Fruit fly (Drosophila melanogaster): Measurements from ENCODE around the gene CG32407.

Gene CG32407

dm6 chr3L:5926015-5926988 is 4.4 kb downstream of the CG32407 start (continued):
- TF ChIP-seq Xrp1 (GFP tag; IDR thresholded peaks at IDR 0.05) (peak; percentile 59; the same call in 1 of the 2 replicates), esg (GFP tag; conservative IDR thresholded peaks at IDR 0.05) (peak; percentile 32; the same call in 1 of the 2 replicates), Side (GFP tag; optimal IDR thresholded peaks at IDR 0.05) (peak; percentile 16), CG16863 (GFP tag; optimal IDR thresholded peaks at IDR 0.05) (peak; percentile 49), CG4707 (GFP tag; optimal IDR thresholded peaks at IDR 0.05) (peak; percentile 46), pros (GFP tag; optimal IDR thresholded peaks at IDR 0.05) (no peak), psq (GFP tag; optimal IDR thresholded peaks at IDR 0.05) (no peak), Vsx1 (GFP tag; optimal IDR thresholded peaks at IDR 0.05) (peak; percentile 49), CG11696 (GFP tag; IDR thresholded peaks at IDR 0.05) (no peak), lola (GFP tag; optimal IDR thresholded peaks at IDR 0.05) (peak in 1 of 3 experiments; percentile 21), CG11504 (tag; optimal IDR thresholded peaks at IDR 0.05) (peak; percentile 66), CG5953 (GFP tag; IDR thresholded peaks at IDR 0.05) (peak; percentile 52), so (GFP tag; IDR thresholded peaks at IDR 0.05) (0 out of 3 replicates have a peak, but pooled peaks have one; percentile 10), CG13894 (tag; optimal IDR thresholded peaks at IDR 0.05) (no peak), CG2120 (GFP tag; optimal IDR thresholded peaks at IDR 0.05) (peak; percentile 65), CG11695 (GFP tag; IDR thresholded peaks at IDR 0.05) (peak; percentile 59; the same call in 2 of the 3 replicates), C15 (GFP tag; IDR thresholded peaks at IDR 0.05) (no peak), tna (GFP tag; IDR thresholded peaks at IDR 0.05; ENCODE audit: partially characterized antibody) (no peak), Camta (GFP tag; optimal IDR thresholded peaks at IDR 0.05) (no peak), vvl (GFP tag; IDR thresholded peaks at IDR 0.05) (peak; percentile 22; the same call in 1 of the 2 replicates), CG9215 (GFP tag; IDR thresholded peaks at IDR 0.05) (no peak), chinmo (GFP tag; IDR thresholded peaks at IDR 0.05; ENCODE audit: partially characterized antibody) (peak; percentile 76; the same call in 2 of the 4 replicates), TFAM (GFP tag; optimal IDR thresholded peaks at IDR 0.05) (no peak), kay (GFP tag; optimal IDR thresholded peaks at IDR 0.05) (no peak), Ravus (GFP tag; IDR thresholded peaks at IDR 0.05) (no peak), Gsc (GFP tag; IDR thresholded peaks at IDR 0.05) (no peak), peb (GFP tag; IDR thresholded peaks at IDR 0.05) (no peak), CG14667 (GFP tag; IDR thresholded peaks at IDR 0.05) (no peak), nmo (GFP tag; optimal IDR thresholded peaks at IDR 0.05) (peak; percentile 65), jumu (GFP tag; optimal IDR thresholded peaks at IDR 0.05) (no peak), CG15696 (tag; optimal IDR thresholded peaks at IDR 0.05) (no peak), CG11247 (GFP tag; IDR thresholded peaks at IDR 0.05) (no peak), pb (GFP tag; optimal IDR thresholded peaks at IDR 0.05) (no peak), lab (GFP tag; optimal IDR thresholded peaks at IDR 0.05) (peak; percentile 5), CG43689 (GFP tag; IDR thresholded peaks at IDR 0.05) (0 out of 2 replicates have a peak, but pooled peaks have one; percentile 30), gt (GFP tag; IDR thresholded peaks at IDR 0.05) (no peak), zf30C (GFP tag; optimal IDR thresholded peaks at IDR 0.05) (peak; percentile 15), CG1024 (GFP tag; IDR thresholded peaks at IDR 0.05) (0 out of 2 replicates have a peak, but pooled peaks have one; percentile 12), inv (GFP tag; IDR thresholded peaks at IDR 0.05; ENCODE audit: partially characterized antibody) (no peak), CHES-1-like (GFP tag; optimal IDR thresholded peaks at IDR 0.05) (peak; percentile 8), Hmr (GFP tag; optimal IDR thresholded peaks at IDR 0.05) (peak; percentile 42), CG8089 (GFP tag; optimal IDR thresholded peaks at IDR 0.05) (no peak), CG4404 (GFP tag; IDR thresholded peaks at IDR 0.05) (no peak), Sry-β (GFP tag; optimal IDR thresholded peaks at IDR 0.05) (no peak), Ets97D (GFP tag; optimal IDR thresholded peaks at IDR 0.05) (no peak), CkIIα-i1 (GFP tag; IDR thresholded peaks at IDR 0.05) (no peak), CG11398 (GFP tag; optimal IDR thresholded peaks at IDR 0.05) (peak; percentile 29), h (optimal IDR thresholded peaks at IDR 0.05) (no peak), CG11456 (GFP tag; IDR thresholded peaks at IDR 0.05) (no peak)

All from whole organism, embryonic.